Worm (Caenorhabditis elegans) whole organism, L3 larva: ENCODE measurements around the gene pigc-1.

Source experiments
- R02D3.7 ChIP-seq: fragments of 150-350 bp; optimal IDR thresholded peaks from 2 replicates; lab custom pipeline; 2014; ENCODE audit warnings: missing biosample characterization, missing genetic modification characterization
- aly-2 ChIP-seq: fragments of 150-350 bp; optimal IDR thresholded peaks from 2 replicates; lab custom pipeline; 2014; ENCODE audit warnings: missing biosample characterization, missing genetic modification characterization
- ama-1 ChIP-seq: fragments of 150-350 bp; optimal IDR thresholded peaks from 2 replicates; lab custom pipeline; 2018
- ceh-16 ChIP-seq: sonication (generic microtip); optimal IDR thresholded peaks from 2 replicates; lab custom pipeline; 2017; ENCODE audit warnings: missing biosample characterization, missing genetic modification characterization
- ceh-82 ChIP-seq: fragments of 150-350 bp; optimal IDR thresholded peaks from 2 replicates; lab custom pipeline; 2014; ENCODE audit warnings: missing biosample characterization, missing genetic modification characterization
- ceh-9 ChIP-seq: sonication (generic microtip); optimal IDR thresholded peaks from 2 replicates; lab custom pipeline; 2018; ENCODE audit warnings: missing biosample characterization, missing genetic modification characterization
- daf-12 ChIP-seq: fragments of 150-350 bp; optimal IDR thresholded peaks from 2 replicates; lab custom pipeline; 2014; ENCODE audit warnings: missing biosample characterization, missing genetic modification reagents, missing genetic modification characterization
- egl-5 ChIP-seq: fragments of 150-350 bp; optimal IDR thresholded peaks from 2 replicates; lab custom pipeline; 2017; ENCODE audit warnings: missing biosample characterization, missing genetic modification reagents, missing genetic modification characterization, inconsistent platforms
- elt-1 ChIP-seq: fragments of 150-350 bp; optimal IDR thresholded peaks from 2 replicates; lab custom pipeline; 2014; ENCODE audit warnings: missing biosample characterization, missing genetic modification characterization
- elt-2 ChIP-seq: sonication (generic microtip); optimal IDR thresholded peaks from 2 replicates; lab custom pipeline; 2016; ENCODE audit warnings: missing genetic modification reagents, mild to moderate bottlenecking, missing genetic modification characterization, missing compliant biosample characterization
- elt-3 ChIP-seq, 3 experiments: fragments of 150-350 bp in 1 of 3; sonication (generic microtip) in 2 of 3; optimal IDR thresholded peaks; 2 replicates in 2 of 3; 4 replicates in 1 of 3; lab custom pipeline; 2014 to 2017; ENCODE audit warnings: missing biosample characterization in 3 of 3, missing genetic modification characterization in 3 of 3
- fkh-10 ChIP-seq: sonication (generic microtip); optimal IDR thresholded peaks from 2 replicates; lab custom pipeline; 2017; ENCODE audit warnings: missing biosample characterization, missing genetic modification reagents, missing genetic modification characterization
- fkh-2 ChIP-seq: fragments of 150-350 bp; optimal IDR thresholded peaks from 2 replicates; lab custom pipeline; 2014; ENCODE audit warnings: missing biosample characterization, missing genetic modification reagents, missing genetic modification characterization
- fos-1 ChIP-seq: fragments of 150-350 bp; optimal IDR thresholded peaks from 2 replicates; lab custom pipeline; 2014; ENCODE audit warnings: missing biosample characterization, missing genetic modification characterization
- jun-1 ChIP-seq: fragments of 150-350 bp; optimal IDR thresholded peaks from 2 replicates; lab custom pipeline; 2014; ENCODE audit warnings: missing biosample characterization, missing genetic modification reagents, missing genetic modification characterization
- lin-39 ChIP-seq: fragments of 150-350 bp; optimal IDR thresholded peaks from 2 replicates; lab custom pipeline; 2018; ENCODE audit warnings: missing biosample characterization, missing genetic modification reagents, missing genetic modification characterization
- lsy-12 ChIP-seq: sonication (generic microtip); optimal IDR thresholded peaks from 2 replicates; lab custom pipeline; 2016; ENCODE audit warnings: mild to moderate bottlenecking, missing genetic modification characterization, missing compliant biosample characterization
- mml-1 ChIP-seq: fragments of 150-350 bp; sonication (generic microtip); optimal IDR thresholded peaks from 3 replicates; lab custom pipeline; 2014; ENCODE audit warnings: missing biosample characterization, missing genetic modification characterization
- nfya-1 ChIP-seq: sonication (generic microtip); optimal IDR thresholded peaks from 2 replicates; lab custom pipeline; 2017; ENCODE audit warnings: missing genetic modification characterization, mild to moderate bottlenecking, missing compliant biosample characterization, antibody characterized with exemption, moderate library complexity; ENCODE audit not compliant: insufficient read depth
- nhr-11 ChIP-seq: fragments of 150-350 bp; optimal IDR thresholded peaks from 2 replicates; lab custom pipeline; 2014; ENCODE audit warnings: missing biosample characterization, missing genetic modification characterization
- nhr-23 ChIP-seq: fragments of 150-350 bp; optimal IDR thresholded peaks from 2 replicates; lab custom pipeline; 2014; ENCODE audit warnings: missing biosample characterization, missing genetic modification reagents, missing genetic modification characterization
- nhr-237 ChIP-seq: fragments of 150-350 bp; optimal IDR thresholded peaks from 2 replicates; lab custom pipeline; 2014; ENCODE audit warnings: missing biosample characterization, missing genetic modification characterization
- nhr-25 ChIP-seq: sonication (generic microtip); optimal IDR thresholded peaks from 2 replicates; lab custom pipeline; 2017; ENCODE audit warnings: missing biosample characterization, missing genetic modification characterization
- nhr-28 ChIP-seq: fragments of 150-350 bp; optimal IDR thresholded peaks from 2 replicates; lab custom pipeline; 2014; ENCODE audit warnings: missing biosample characterization, missing genetic modification characterization
- nhr-43 ChIP-seq: sonication (generic microtip); optimal IDR thresholded peaks from 2 replicates; lab custom pipeline; 2016; ENCODE audit warnings: mild to moderate bottlenecking, missing genetic modification characterization, missing compliant biosample characterization; ENCODE audit not compliant: poor library complexity, severe bottlenecking
- nhr-67 ChIP-seq: fragments of 150-350 bp; optimal IDR thresholded peaks from 2 replicates; lab custom pipeline; 2014; ENCODE audit warnings: missing biosample characterization, missing genetic modification characterization
- nhr-76 ChIP-seq: fragments of 150-350 bp; sonication (generic microtip); optimal IDR thresholded peaks from 5 replicates; lab custom pipeline; 2014; ENCODE audit warnings: missing biosample characterization, missing genetic modification characterization
- nhr-77 ChIP-seq: fragments of 150-350 bp; optimal IDR thresholded peaks from 2 replicates; lab custom pipeline; 2014; ENCODE audit warnings: missing biosample characterization, missing genetic modification characterization
- pha-4 ChIP-seq: fragments of 150-350 bp; optimal IDR thresholded peaks from 2 replicates; lab custom pipeline; 2014; ENCODE audit warnings: missing biosample characterization, missing genetic modification reagents, missing genetic modification characterization
- pqm-1 ChIP-seq: fragments of 150-350 bp; optimal IDR thresholded peaks from 2 replicates; lab custom pipeline; 2017; ENCODE audit warnings: missing biosample characterization, missing genetic modification characterization, inconsistent platforms
- sea-2 ChIP-seq: fragments of 150-350 bp; sonication (generic microtip); optimal IDR thresholded peaks from 4 replicates; lab custom pipeline; 2014; ENCODE audit warnings: missing biosample characterization, missing genetic modification reagents, missing genetic modification characterization
- skn-1 ChIP-seq: fragments of 150-350 bp; optimal IDR thresholded peaks from 2 replicates; lab custom pipeline; 2014; ENCODE audit warnings: missing biosample characterization, missing genetic modification characterization
- snpc-4 ChIP-seq: fragments of 150-350 bp; optimal IDR thresholded peaks from 2 replicates; lab custom pipeline; 2014; ENCODE audit warnings: missing biosample characterization, missing genetic modification characterization
- zag-1 ChIP-seq: fragments of 150-350 bp; optimal IDR thresholded peaks from 2 replicates; lab custom pipeline; 2014; ENCODE audit warnings: missing biosample characterization, missing genetic modification characterization
- ztf-11 ChIP-seq: fragments of 150-350 bp; optimal IDR thresholded peaks from 2 replicates; lab custom pipeline; 2014; ENCODE audit warnings: missing biosample characterization, missing genetic modification characterization
- ztf-4 ChIP-seq: fragments of 150-350 bp; optimal IDR thresholded peaks from 2 replicates; lab custom pipeline; 2014; ENCODE audit warnings: missing biosample characterization, missing genetic modification characterization

The pigc-1 gene

ce11 chrIV:9374529-9374928, 31.6 kb upstream of the pigc-1 start, which contains the start of gene C10C5.3:
Gene C10C5.3 (plus strand): TSS chrIV:9374829.
- TF ChIP-seq jun-1 (tag; lab: Kevin White, UChicago) (no peak), nhr-43 (tag; lab: Kevin White, UChicago) (no peak), nhr-67 (tag; lab: Kevin White, UChicago) (no peak)

- TF ChIP-seq fkh-2 (no peak), nhr-28 (tag; lab: Kevin White, UChicago) (no peak), daf-12 (tag; lab: Kevin White, UChicago) (no peak), nhr-25 (no peak), sea-2 (GFP tag; lab: Kevin White, UChicago) (no peak)
Measured at ce11 chrIV:9371126-9371525, 28.2 kb upstream of the pigc-1 start, which contains the start of gene fbxc-58. Gene fbxc-58 (plus strand): TSS chrIV:9371508.

DNA sequence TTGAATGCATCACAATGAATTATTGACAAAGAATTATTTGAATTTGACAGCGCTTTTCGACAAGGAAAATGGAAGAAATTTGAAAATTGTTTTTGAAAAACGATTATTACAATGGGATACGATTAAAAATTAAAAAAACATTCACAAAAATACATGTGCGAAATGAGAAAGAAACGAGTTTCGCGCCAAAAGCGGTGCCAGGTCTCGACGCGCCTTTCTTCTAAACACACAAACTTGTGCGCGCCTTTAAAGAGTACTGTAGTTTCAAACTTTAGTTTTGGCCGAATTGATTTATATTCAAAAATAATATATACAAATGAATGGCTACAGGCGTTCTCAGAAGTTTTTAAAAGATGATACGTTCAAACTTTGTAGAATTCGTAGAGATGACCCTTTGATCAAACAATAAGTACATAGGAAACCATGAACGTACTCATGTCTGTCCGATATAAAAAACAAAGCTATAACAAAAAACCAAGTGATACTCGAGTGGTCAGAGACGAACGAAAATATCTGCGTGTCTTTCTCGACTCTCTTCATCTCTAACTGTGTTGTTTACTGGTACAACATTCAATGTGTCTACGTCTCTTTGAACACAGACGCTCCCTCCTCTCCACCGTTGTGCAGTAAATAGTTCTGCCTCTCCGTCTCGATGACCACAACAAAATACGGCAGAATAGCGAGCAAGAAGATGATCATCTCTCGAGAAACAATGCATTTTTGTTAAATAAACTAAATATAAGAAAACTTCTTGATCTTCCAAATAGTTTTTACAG, 25.1 kb upstream of the pigc-1 start:
- TF ChIP-seq fkh-10 (GFP tag; lab: Kevin White, UChicago), result no peak
- no peak for TF ChIP-seq lin-39 (tag; lab: Kevin White, UChicago)
- peak; percentile 21 for TF ChIP-seq snpc-4
- no peak for TF ChIP-seq nfya-1 (tag; lab: Kevin White, UChicago)
- no peak for TF ChIP-seq egl-5
- peak; percentile 31 for TF ChIP-seq pqm-1
- no peak for TF ChIP-seq ztf-11 (tag; lab: Kevin White, UChicago)
- TF ChIP-seq pha-4 (tag; lab: Kevin White, UChicago), result peak; percentile 90
- TF ChIP-seq elt-1 (tag; lab: Kevin White, UChicago), result no peak

DNA sequence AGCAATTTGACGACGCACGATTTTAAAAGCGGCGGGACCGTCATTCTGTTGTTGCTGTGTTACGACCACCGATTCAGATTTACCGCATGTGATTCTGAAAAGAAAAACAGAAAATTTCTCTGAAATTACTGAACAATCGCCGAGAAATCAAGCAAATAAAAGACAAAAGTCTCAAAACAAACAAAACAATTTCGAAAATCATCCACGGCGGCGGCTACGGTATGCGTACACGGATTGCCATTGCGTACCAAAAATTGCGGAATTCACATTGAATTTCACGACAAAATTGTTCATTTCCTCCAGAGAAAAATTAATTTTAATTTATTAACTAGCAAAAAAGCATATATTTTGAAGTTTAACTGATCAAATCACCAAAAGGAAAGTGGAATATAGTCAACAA, 23.5 kb upstream of the pigc-1 start, which contains the start of gene pezo-1:
TSS of gene pezo-1 (minus strand) at position 101 of the 400 bp plus-strand sequence.
- TF ChIP-seq snpc-4 (no peak), lsy-12 (tag; lab: Kevin White, UChicago) (no peak), zag-1 (no peak), mml-1 (tag; lab: Kevin White, UChicago) (no peak), aly-2 (tag; lab: Kevin White, UChicago) (no peak), fkh-2 (no peak), ztf-4 (no peak), nhr-23 (tag; lab: Kevin White, UChicago) (no peak), ceh-9 (tag; lab: Kevin White, UChicago) (no peak), daf-12 (tag; lab: Kevin White, UChicago) (no peak), nhr-25 (no peak), ama-1 (lab: Kevin White, UChicago) (no peak), nhr-77 (tag; lab: Kevin White, UChicago) (no peak), fos-1 (tag; lab: Kevin White, UChicago) (no peak), nhr-237 (tag; lab: Kevin White, UChicago) (no peak), skn-1 (tag; lab: Kevin White, UChicago) (no peak), elt-2 (tag; lab: Kevin White, UChicago) (no peak), ceh-82 (tag; lab: Kevin White, UChicago) (no peak), ztf-11 (tag; lab: Kevin White, UChicago) (no peak)

- TF ChIP-seq ama-1 (lab: Kevin White, UChicago), result no peak
- no peak for TF ChIP-seq nhr-76 (tag; lab: Kevin White, UChicago)
- TF ChIP-seq fkh-2, result no peak
- TF ChIP-seq elt-3 (tag; optimal IDR thresholded peaks at IDR 0.05; lab: Kevin White, UChicago), result no peak
- TF ChIP-seq ztf-4, result no peak
- no peak for TF ChIP-seq nhr-43 (tag; lab: Kevin White, UChicago)
- TF ChIP-seq ceh-16 (tag; lab: Kevin White, UChicago), result no peak
- TF ChIP-seq egl-5, result no peak
- no peak for TF ChIP-seq ceh-9 (tag; lab: Kevin White, UChicago)
- TF ChIP-seq pqm-1, result no peak
- TF ChIP-seq nhr-28 (tag; lab: Kevin White, UChicago), result no peak
- no peak for TF ChIP-seq daf-12 (tag; lab: Kevin White, UChicago)
- no peak for TF ChIP-seq nhr-77 (tag; lab: Kevin White, UChicago)
- no peak for TF ChIP-seq nhr-11 (tag; lab: Kevin White, UChicago)
- TF ChIP-seq R02D3.7 (tag; lab: Kevin White, UChicago), result no peak
- no peak for TF ChIP-seq elt-2 (tag; lab: Kevin White, UChicago)
- TF ChIP-seq nhr-237 (tag; lab: Kevin White, UChicago), result no peak
- TF ChIP-seq, all 47 proteins: peak for 0
Measured at ce11 chrIV:9353728-9354127, 10.8 kb upstream of the pigc-1 start.
